Fruit fly (Drosophila melanogaster): ENCODE measurements around the gene CG34241.

The CG34241 gene

DNA sequence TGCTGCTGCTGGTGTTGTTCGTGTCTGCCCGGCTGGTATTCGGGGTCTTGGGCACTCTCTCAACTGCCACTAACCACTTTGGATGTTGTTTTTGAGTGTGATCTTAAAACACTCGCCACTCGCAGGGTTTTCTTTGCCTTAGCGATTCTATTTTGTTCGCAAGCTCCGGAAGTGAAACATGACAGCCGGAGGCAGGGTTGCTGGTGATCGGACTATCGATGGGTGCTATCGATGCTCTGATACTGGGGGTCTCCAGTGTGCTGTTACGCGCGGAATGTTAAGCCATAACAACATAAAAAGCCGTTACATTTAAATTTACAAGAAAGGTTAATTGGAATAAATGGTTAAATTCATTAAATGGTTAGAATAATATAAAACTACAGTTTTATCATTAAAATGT, 2.8 kb upstream of the CG34241 start, which contains the start of gene yps (continued):
- TF ChIP-seq HLH3B (GFP tag; IDR thresholded peaks at IDR 0.05) (peak; percentile 87; the same call in 1 of the 2 replicates), CG7963 (GFP tag; IDR thresholded peaks at IDR 0.05; ENCODE audit: partially characterized antibody) (peak; percentile 75), CG1647 (GFP tag; optimal IDR thresholded peaks at IDR 0.05) (peak; percentile 92), aop (GFP tag; IDR thresholded peaks at IDR 0.05) (peak; percentile 42; the same call in 1 of the 2 replicates), twi (tag; optimal IDR thresholded peaks at IDR 0.05) (peak; percentile 80), en (GFP tag; optimal IDR thresholded peaks at IDR 0.05) (peak; percentile 95), caup (GFP tag; optimal IDR thresholded peaks at IDR 0.05; ENCODE audit: severe bottlenecking) (peak; percentile 99), CG4820 (GFP tag; optimal IDR thresholded peaks at IDR 0.05) (peak; percentile 67), CG4360 (GFP tag; IDR thresholded peaks at IDR 0.05) (peak; percentile 71), Dip2 (GFP tag; IDR thresholded peaks at IDR 0.05) (no peak), CG34376 (GFP tag; optimal IDR thresholded peaks at IDR 0.05) (peak; percentile 99), lbe (GFP tag; optimal IDR thresholded peaks at IDR 0.05) (peak; percentile 89), Drgx (GFP tag; IDR thresholded peaks at IDR 0.05) (peak; percentile 71), Oli (tag; optimal IDR thresholded peaks at IDR 0.05) (peak; percentile 81), Gsc (GFP tag; IDR thresholded peaks at IDR 0.05) (no peak), CG4854 (GFP tag; optimal IDR thresholded peaks at IDR 0.05) (peak; percentile 92), BEAF-32 (GFP tag; optimal IDR thresholded peaks at IDR 0.05) (peak; percentile 89), CG7372 (GFP tag; IDR thresholded peaks at IDR 0.05) (peak; percentile 75), emc (GFP tag; optimal IDR thresholded peaks at IDR 0.05) (peak; percentile 86), oc (tag; optimal IDR thresholded peaks at IDR 0.05) (peak; percentile 86), esg (GFP tag; conservative IDR thresholded peaks at IDR 0.05) (0 out of 2 replicates have a peak, but pooled peaks have one; percentile 8), ind (GFP tag; optimal IDR thresholded peaks at IDR 0.05) (peak; percentile 75), Dip3 (GFP tag; optimal IDR thresholded peaks at IDR 0.05) (peak; percentile 84), Dbx (GFP tag; IDR thresholded peaks at IDR 0.05) (peak; percentile 92), ttk (GFP tag; IDR thresholded peaks at IDR 0.05) (peak; percentile 80), E2f1 (GFP tag; IDR thresholded peaks at IDR 0.05) (peak; percentile 87), tx (GFP tag; optimal IDR thresholded peaks at IDR 0.05) (peak; percentile 69), Bteb2 (GFP tag; optimal IDR thresholded peaks at IDR 0.05) (peak; percentile 93), hbn (GFP tag; IDR thresholded peaks at IDR 0.05; ENCODE audit: partially characterized antibody) (peak; percentile 67), CG9876 (GFP tag; optimal IDR thresholded peaks at IDR 0.05) (peak; percentile 92), Neu2 (GFP tag; optimal IDR thresholded peaks at IDR 0.05; ENCODE audit: borderline replicate concordance) (peak; percentile 36), Elba2 (GFP tag; optimal IDR thresholded peaks at IDR 0.05) (no peak), unpg (GFP tag; optimal IDR thresholded peaks at IDR 0.05) (peak; percentile 91), ash1 (GFP tag; optimal IDR thresholded peaks at IDR 0.05) (peak; percentile 99), MBD-R2 (GFP tag; IDR thresholded peaks at IDR 0.05) (peak; percentile 78; the same call in 1 of the 2 replicates), CG17385 (GFP tag; optimal IDR thresholded peaks at IDR 0.05) (peak; percentile 92), CG14667 (GFP tag; IDR thresholded peaks at IDR 0.05) (peak; percentile 64; the same call in 1 of the 2 replicates), CG10565 (GFP tag; optimal IDR thresholded peaks at IDR 0.05) (no peak), Mes4 (GFP tag; optimal IDR thresholded peaks at IDR 0.05) (peak; percentile 97), CG13624 (GFP tag; optimal IDR thresholded peaks at IDR 0.05) (peak; percentile 94), CG32532 (GFP tag; IDR thresholded peaks at IDR 0.05) (peak; percentile 93), CG2875 (GFP tag; optimal IDR thresholded peaks at IDR 0.05) (peak; percentile 95), Sin3A (optimal IDR thresholded peaks at IDR 0.05) (peak; percentile 28), C15 (GFP tag; IDR thresholded peaks at IDR 0.05) (peak; percentile 90), CG6854 (GFP tag; optimal IDR thresholded peaks at IDR 0.05) (peak; percentile 93), zf30C (GFP tag; optimal IDR thresholded peaks at IDR 0.05) (peak; percentile 71), chif (GFP tag; optimal IDR thresholded peaks at IDR 0.05) (peak; percentile 81 to 94), pho (GFP tag; optimal IDR thresholded peaks at IDR 0.05) (peak; percentile 87), btn (GFP tag; optimal IDR thresholded peaks at IDR 0.05) (peak; percentile 88), GATAe (GFP tag; conservative IDR thresholded peaks at IDR 0.05) (peak; percentile 49), CG10462 (GFP tag; optimal IDR thresholded peaks at IDR 0.05) (peak; percentile 73), CG12155 (GFP tag; optimal IDR thresholded peaks at IDR 0.05) (peak; percentile 88)
